Fruit fly (Drosophila melanogaster) whole organism, embryonic: ENCODE data around the gene CG32647.

Experiments used
- Aef1 ChIP-seq: fragments of 200-800 bp; sonication (Bioruptor generic); IDR thresholded peaks from 3 replicates; pipeline ENCODE4 v1.3.6; 2022; ENCODE audit warnings: missing biosample characterization, missing genetic modification characterization
- Bdp1 ChIP-seq: fragments of 200-800 bp; sonication (Bioruptor generic); optimal IDR thresholded peaks from 3 replicates; lab custom pipeline; 2016; ENCODE audit warnings: missing biosample characterization, missing genetic modification characterization
- CG10209 ChIP-seq: fragments of 200-800 bp; sonication (Bioruptor generic); optimal IDR thresholded peaks from 3 replicates; lab custom pipeline; 2017; ENCODE audit warnings: missing biosample characterization, mild to moderate bottlenecking, missing genetic modification characterization, missing genetic modification reagents
- CG10274 ChIP-seq: fragments of 200-800 bp; sonication (Bioruptor generic); optimal IDR thresholded peaks from 3 replicates; lab custom pipeline; 2017; ENCODE audit warnings: missing biosample characterization, mild to moderate bottlenecking, missing genetic modification characterization
- CG11696 ChIP-seq: fragments of 200-800 bp; sonication (Bioruptor generic); IDR thresholded peaks from 2 replicates; pipeline ENCODE4 v1.3.6; 2022; ENCODE audit warnings: missing biosample characterization, missing genetic modification characterization
- CG12391 ChIP-seq: fragments of 200-800 bp; sonication (Bioruptor generic); optimal IDR thresholded peaks from 3 replicates; lab custom pipeline; 2018; ENCODE audit warnings: missing biosample characterization, mild to moderate bottlenecking, missing genetic modification characterization, moderate library complexity
- CG14050 ChIP-seq: fragments of 200-800 bp; sonication (Bioruptor generic); IDR thresholded peaks from 3 replicates; pipeline ENCODE4 v1.3.6; 2022; ENCODE audit warnings: missing biosample characterization, missing genetic modification characterization
- CG14667 ChIP-seq: fragments of 200-800 bp; sonication (Bioruptor generic); IDR thresholded peaks from 2 replicates; pipeline ENCODE4 v1.3.6; 2022; ENCODE audit warnings: missing biosample characterization, missing genetic modification characterization
- CG15073 ChIP-seq: fragments of 200-800 bp; sonication (Bioruptor generic); optimal IDR thresholded peaks from 2 replicates; lab custom pipeline; 2016; ENCODE audit warnings: missing biosample characterization, missing genetic modification characterization
- CG15514 ChIP-seq: fragments of 200-800 bp; sonication (Bioruptor generic); optimal IDR thresholded peaks from 3 replicates; lab custom pipeline; 2017; ENCODE audit warnings: missing biosample characterization, missing genetic modification characterization, mild to moderate bottlenecking, moderate library complexity, missing genetic modification reagents
- CG1602 ChIP-seq: fragments of 200-800 bp; sonication (Bioruptor generic); optimal IDR thresholded peaks from 3 replicates; lab custom pipeline; 2016; ENCODE audit warnings: missing biosample characterization, missing genetic modification characterization
- CG18599 ChIP-seq: fragments of 200-800 bp; sonication (Bioruptor generic); optimal IDR thresholded peaks from 3 replicates; lab custom pipeline; 2017; ENCODE audit warnings: missing biosample characterization, missing genetic modification characterization, mild to moderate bottlenecking, moderate library complexity, missing genetic modification reagents
- CG30403 ChIP-seq: fragments of 200-800 bp; sonication (Bioruptor generic); optimal IDR thresholded peaks from 3 replicates; lab custom pipeline; 2016; ENCODE audit warnings: missing biosample characterization, missing genetic modification characterization
- CG32772 ChIP-seq: fragments of 200-800 bp; sonication (Bioruptor generic); IDR thresholded peaks from 2 replicates; pipeline ENCODE4 v1.3.6; 2022; ENCODE audit warnings: missing biosample characterization, missing genetic modification characterization
- CG4360 ChIP-seq: fragments of 200-800 bp; sonication (Bioruptor generic); IDR thresholded peaks from 2 replicates; pipeline ENCODE4 v1.3.6; 2022; ENCODE audit warnings: missing biosample characterization, missing genetic modification characterization
- CG4424 ChIP-seq: fragments of 200-800 bp; sonication (Bioruptor generic); optimal IDR thresholded peaks from 3 replicates; lab custom pipeline; 2016; ENCODE audit warnings: missing biosample characterization, missing genetic modification characterization
- CG5180 ChIP-seq: fragments of 200-800 bp; sonication (Bioruptor generic); optimal IDR thresholded peaks from 3 replicates; lab custom pipeline; 2017; ENCODE audit warnings: missing biosample characterization, missing genetic modification characterization, mild to moderate bottlenecking, moderate library complexity, missing genetic modification reagents
- CG5953 ChIP-seq: fragments of 200-800 bp; sonication (Bioruptor generic); IDR thresholded peaks from 2 replicates; pipeline ENCODE4 v1.3.6; 2022; ENCODE audit warnings: missing biosample characterization, missing genetic modification characterization
- CG9876 ChIP-seq: fragments of 200-800 bp; sonication (Bioruptor generic); optimal IDR thresholded peaks from 2 replicates; lab custom pipeline; 2016; ENCODE audit warnings: missing biosample characterization, missing genetic modification characterization
- Dip2 ChIP-seq: fragments of 200-800 bp; sonication (Bioruptor generic); IDR thresholded peaks from 2 replicates; pipeline ENCODE4 v1.3.6; 2022; ENCODE audit warnings: missing biosample characterization, missing genetic modification characterization
- Ets65A ChIP-seq: fragments of 200-800 bp; sonication (Bioruptor generic); peaks from one replicate; lab custom pipeline; 2016; ENCODE audit warnings: missing biosample characterization, missing genetic modification characterization
- Ets97D ChIP-seq: fragments of 200-800 bp; sonication (Bioruptor generic); optimal IDR thresholded peaks from 3 replicates; lab custom pipeline; 2016; ENCODE audit warnings: missing biosample characterization, missing genetic modification characterization
- HLHmδ ChIP-seq: fragments of 200-800 bp; sonication (Bioruptor generic); optimal IDR thresholded peaks from 2 replicates; lab custom pipeline; 2018; ENCODE audit warnings: missing biosample characterization, mild to moderate bottlenecking, missing genetic modification characterization, moderate library complexity
- Hr3 ChIP-seq: fragments of 200-800 bp; sonication (Bioruptor generic); optimal IDR thresholded peaks from 3 replicates; lab custom pipeline; 2016; ENCODE audit warnings: missing biosample characterization, missing genetic modification characterization
- Hr78 ChIP-seq, 2 experiments: fragments of 200-800 bp in 1 of 2; fragments of >200 bp in 1 of 2; sonication (Bioruptor generic) in 1 of 2; optimal IDR thresholded peaks; 2 replicates each; lab custom pipeline; 2017 to 2019; ENCODE audit warnings: missing biosample characterization in 2 of 2, missing genetic modification characterization in 2 of 2, mild to moderate bottlenecking in 1 of 2, moderate library complexity in 1 of 2
- Myb ChIP-seq: fragments of 200-800 bp; sonication (Bioruptor generic); optimal IDR thresholded peaks from 2 replicates; lab custom pipeline; 2016; ENCODE audit warnings: missing biosample characterization, missing genetic modification characterization
- Neu2 ChIP-seq: fragments of 200-800 bp; sonication (Bioruptor generic); optimal IDR thresholded peaks from 3 replicates; lab custom pipeline; 2016; ENCODE audit warnings: missing biosample characterization, missing genetic modification characterization, borderline replicate concordance
- Sin3A ChIP-seq: fragments of >200 bp; optimal IDR thresholded peaks from 2 replicates; lab custom pipeline; 2018
- Sry-β ChIP-seq: fragments of 200-800 bp; sonication (Bioruptor generic); optimal IDR thresholded peaks from 2 replicates; lab custom pipeline; 2018; ENCODE audit warnings: missing biosample characterization, mild to moderate bottlenecking, missing genetic modification characterization, moderate library complexity
- Vsx1 ChIP-seq: fragments of 200-800 bp; sonication (Bioruptor generic); optimal IDR thresholded peaks from 2 replicates; lab custom pipeline; 2017; ENCODE audit warnings: missing biosample characterization, mild to moderate bottlenecking, missing genetic modification characterization, missing genetic modification reagents
- abd-A ChIP-seq: fragments of 200-800 bp; sonication (Bioruptor generic); optimal IDR thresholded peaks from 3 replicates; lab custom pipeline; 2019; ENCODE audit warnings: missing biosample characterization, mild to moderate bottlenecking, missing genetic modification characterization, moderate library complexity
- ac ChIP-seq: fragments of 200-800 bp; sonication (Bioruptor generic); optimal IDR thresholded peaks from 3 replicates; lab custom pipeline; 2017; ENCODE audit warnings: missing biosample characterization, mild to moderate bottlenecking, missing genetic modification characterization
- chif ChIP-seq, 2 experiments: fragments of 200-800 bp; sonication (Bioruptor generic); optimal IDR thresholded peaks; 3 replicates each; lab custom pipeline; 2016; ENCODE audit warnings: missing biosample characterization in 2 of 2, missing genetic modification characterization in 2 of 2
- dmrt99B ChIP-seq: fragments of 200-800 bp; sonication (Bioruptor generic); optimal IDR thresholded peaks from 2 replicates; lab custom pipeline; 2018; ENCODE audit warnings: missing biosample characterization, mild to moderate bottlenecking, missing genetic modification characterization, moderate library complexity
- fd96Cb ChIP-seq: fragments of 200-800 bp; sonication (Bioruptor generic); optimal IDR thresholded peaks from 2 replicates; lab custom pipeline; 2018; ENCODE audit warnings: missing biosample characterization, mild to moderate bottlenecking, missing genetic modification characterization, moderate library complexity
- gem ChIP-seq: fragments of 200-800 bp; sonication (Bioruptor generic); optimal IDR thresholded peaks from 2 replicates; lab custom pipeline; 2019; ENCODE audit warnings: missing biosample characterization, mild to moderate bottlenecking, missing genetic modification characterization, moderate library complexity
- ham ChIP-seq: fragments of 200-800 bp; sonication (Bioruptor generic); IDR thresholded peaks from 2 replicates; pipeline ENCODE4 v1.3.6; 2022; ENCODE audit warnings: missing biosample characterization, missing genetic modification characterization
- hbn ChIP-seq: fragments of 200-800 bp; sonication (Bioruptor generic); IDR thresholded peaks from 2 replicates; pipeline ENCODE4 v1.3.6; 2022; ENCODE audit warnings: missing biosample characterization, missing genetic modification characterization; ENCODE audit not compliant: partially characterized antibody
- jumu ChIP-seq: fragments of 200-800 bp; sonication (Bioruptor generic); optimal IDR thresholded peaks from 3 replicates; lab custom pipeline; 2016; ENCODE audit warnings: missing biosample characterization, missing genetic modification characterization
- lov ChIP-seq, 2 experiments: fragments of 200-800 bp in 1 of 2; fragments of >200 bp in 1 of 2; sonication (Bioruptor generic) in 1 of 2; IDR thresholded peaks in 1 of 2; optimal IDR thresholded peaks in 1 of 2; 2 replicates in 1 of 2; 3 replicates in 1 of 2; pipeline versions ENCODE4 v1.3.6 to Lab custom; 2017 to 2022; ENCODE audit warnings: missing biosample characterization in 1 of 2, missing genetic modification characterization in 1 of 2
- mirr ChIP-seq: fragments of 200-800 bp; sonication (Bioruptor generic); optimal IDR thresholded peaks from 3 replicates; lab custom pipeline; 2018; ENCODE audit warnings: missing biosample characterization, mild to moderate bottlenecking, missing genetic modification characterization
- nau ChIP-seq: fragments of 200-800 bp; sonication (Bioruptor generic); optimal IDR thresholded peaks from 3 replicates; lab custom pipeline; 2017; ENCODE audit warnings: missing biosample characterization, mild to moderate bottlenecking, missing genetic modification characterization, missing genetic modification reagents
- otp ChIP-seq: fragments of 200-800 bp; sonication (Bioruptor generic); IDR thresholded peaks from 3 replicates; pipeline ENCODE4, ENCODE4 v1.3.6; 2022; ENCODE audit warnings: missing biosample characterization, missing genetic modification characterization
- pan ChIP-seq, 4 experiments: fragments of >200 bp in 3 of 4; fragments of 200-800 bp in 1 of 4; sonication (Bioruptor generic) in 1 of 4; optimal IDR thresholded peaks in 3 of 4; IDR thresholded peaks in 1 of 4; 2 replicates each; pipeline versions ENCODE4 v1.3.6 to Lab custom; 2017 to 2022; ENCODE audit warnings: missing biosample characterization in 2 of 4, missing genetic modification characterization in 2 of 4, mixed read lengths in 1 of 4
- pho ChIP-seq: fragments of 200-800 bp; sonication (Bioruptor generic); optimal IDR thresholded peaks from 2 replicates; lab custom pipeline; 2016; ENCODE audit warnings: missing biosample characterization, missing genetic modification characterization
- pita ChIP-seq: fragments of 200-800 bp; sonication (Bioruptor generic); optimal IDR thresholded peaks from 2 replicates; lab custom pipeline; 2017; ENCODE audit warnings: missing biosample characterization, mild to moderate bottlenecking, missing genetic modification characterization
- pros ChIP-seq: fragments of 200-800 bp; sonication (Bioruptor generic); optimal IDR thresholded peaks from 3 replicates; lab custom pipeline; 2019; ENCODE audit warnings: missing biosample characterization, mild to moderate bottlenecking, missing genetic modification characterization, moderate library complexity
- tio ChIP-seq: fragments of 200-800 bp; sonication (Bioruptor generic); optimal IDR thresholded peaks from 2 replicates; lab custom pipeline; 2017; ENCODE audit warnings: missing biosample characterization, missing genetic modification characterization, inconsistent platforms

CG32647 gene

DNA sequence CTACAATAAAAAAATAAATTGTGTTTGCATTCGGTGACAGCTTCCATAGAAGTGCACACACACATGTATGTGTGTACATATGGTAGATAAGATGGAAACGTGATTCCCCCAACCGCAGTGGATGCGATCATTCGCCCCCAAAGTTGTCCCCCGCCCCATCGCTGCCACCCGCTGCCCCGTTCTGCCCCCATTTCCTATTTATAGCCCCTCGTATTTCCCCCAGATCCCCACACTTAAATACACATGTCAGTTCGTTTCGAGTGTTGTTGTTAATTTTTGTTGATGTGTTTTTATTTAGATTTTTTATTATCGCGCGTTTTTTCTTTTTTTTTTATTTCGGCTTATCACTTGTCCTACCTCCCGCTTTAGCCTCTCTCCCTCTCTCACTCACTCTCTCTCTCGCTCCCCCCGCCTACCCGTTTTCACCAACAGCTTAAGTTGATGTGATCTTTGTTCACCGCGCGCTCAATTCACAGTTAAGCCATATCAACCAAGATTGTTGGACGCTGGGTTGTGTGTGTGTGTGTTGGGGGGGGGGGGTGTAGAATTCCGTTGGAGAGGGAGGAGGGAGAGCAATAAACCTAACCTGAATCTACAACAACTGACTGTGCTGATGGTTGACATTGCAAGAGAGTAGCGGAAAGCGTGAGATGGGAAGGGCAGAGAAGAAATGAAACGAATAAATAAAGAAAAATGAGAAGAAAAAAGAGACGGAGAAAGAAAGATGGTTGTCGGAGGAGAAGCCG, 31.0 kb downstream of the CG32647 start (continued):
- TF ChIP-seq lov (optimal IDR thresholded peaks at IDR 0.05; lab: Kevin White, UChicago), result no peak
- TF ChIP-seq lov (GFP tag; IDR thresholded peaks at IDR 0.05; lab: Robert Waterston, UW), result no peak
- peak; percentile 50 for TF ChIP-seq Aef1 (GFP tag; lab: Robert Waterston, UW)
- no peak for TF ChIP-seq fd96Cb (tag; lab: Kevin White, UChicago)
- no peak for TF ChIP-seq CG14667 (GFP tag; lab: Robert Waterston, UW)
- no peak for TF ChIP-seq CG12391
- TF ChIP-seq Hr78 (GFP tag; optimal IDR thresholded peaks at IDR 0.05; lab: Kevin White, UChicago), result peak in 1 of 2 experiments; percentile 48
- TF ChIP-seq CG4424 (GFP tag; lab: Kevin White, UChicago), result no peak
- TF ChIP-seq nau (GFP tag; lab: Kevin White, UChicago), result peak; percentile 18
- TF ChIP-seq CG15073 (GFP tag; lab: Kevin White, UChicago), result no peak
- no peak for TF ChIP-seq Hr3 (GFP tag; lab: Kevin White, UChicago)
- no peak for TF ChIP-seq tio (GFP tag; lab: Kevin White, UChicago)
- no peak for TF ChIP-seq CG5953 (GFP tag; lab: Robert Waterston, UW)
- TF ChIP-seq Ets97D (GFP tag; lab: Kevin White, UChicago), result no peak
- no peak for TF ChIP-seq pan (optimal IDR thresholded peaks at IDR 0.05; lab: Kevin White, UChicago)
- TF ChIP-seq pan (GFP tag; optimal IDR thresholded peaks at IDR 0.05 in 1 of 2, IDR thresholded peaks at IDR 0.05 in 1 of 2), result peak in 1 of 2 experiments; percentile 6
- no peak for TF ChIP-seq CG14050 (GFP tag; lab: Robert Waterston, UW)
- no peak for TF ChIP-seq chif (GFP tag; optimal IDR thresholded peaks at IDR 0.05; lab: Kevin White, UChicago)
- TF ChIP-seq CG1602 (GFP tag; lab: Kevin White, UChicago), result no peak
- TF ChIP-seq Bdp1 (GFP tag; lab: Kevin White, UChicago), result no peak
- TF ChIP-seq ham (GFP tag; lab: Robert Waterston, UW), result peak; percentile 27; the same call in 1 of the 2 replicates
- no peak for TF ChIP-seq Myb (GFP tag; lab: Kevin White, UChicago)
- peak; percentile 27 for TF ChIP-seq HLHmδ (GFP tag; lab: Kevin White, UChicago)
- no peak for TF ChIP-seq Dip2 (GFP tag; lab: Robert Waterston, UW)
- no peak for TF ChIP-seq CG9876 (GFP tag; lab: Kevin White, UChicago)
- no peak for TF ChIP-seq Sin3A (lab: Kevin White, UChicago)
- TF ChIP-seq Sry-β (GFP tag; lab: Kevin White, UChicago), result no peak
- TF ChIP-seq CG32772 (GFP tag; lab: Robert Waterston, UW), result peak; percentile 85
- peak; percentile 23 for TF ChIP-seq mirr
- peak; percentile 17 for TF ChIP-seq CG5180 (GFP tag; lab: Kevin White, UChicago)
- no peak for TF ChIP-seq Neu2 (GFP tag; lab: Kevin White, UChicago)
- peak; percentile 89 for TF ChIP-seq pros
- TF ChIP-seq dmrt99B, result no peak
- peak; percentile 93 for TF ChIP-seq abd-A (tag; lab: Kevin White, UChicago)
- no peak for TF ChIP-seq pita (GFP tag; lab: Kevin White, UChicago)
- TF ChIP-seq hbn (GFP tag; lab: Robert Waterston, UW), result no peak
- TF ChIP-seq CG10209 (GFP tag; lab: Kevin White, UChicago), result no peak
- no peak for TF ChIP-seq jumu (GFP tag; lab: Kevin White, UChicago)
- no peak for TF ChIP-seq Ets65A (GFP tag; lab: Kevin White, UChicago)
- peak; percentile 64 for TF ChIP-seq otp (GFP tag; lab: Robert Waterston, UW)
- TF ChIP-seq gem, result no peak
- TF ChIP-seq CG4360, result peak; percentile 68
- TF ChIP-seq CG15514, result no peak
- TF ChIP-seq CG30403, result no peak
- TF ChIP-seq ac (GFP tag; lab: Kevin White, UChicago), result no peak
- no peak for TF ChIP-seq CG11696
- TF ChIP-seq CG10274, result no peak
- no peak for TF ChIP-seq pho (GFP tag; lab: Kevin White, UChicago)
- TF ChIP-seq CG18599 (GFP tag; lab: Kevin White, UChicago), result no peak
- no peak for TF ChIP-seq Vsx1 (GFP tag; lab: Kevin White, UChicago)
